Fruit fly (Drosophila melanogaster): ENCODE measurements around the gene Cyt-b5-r.

Gene Cyt-b5-r

DNA sequence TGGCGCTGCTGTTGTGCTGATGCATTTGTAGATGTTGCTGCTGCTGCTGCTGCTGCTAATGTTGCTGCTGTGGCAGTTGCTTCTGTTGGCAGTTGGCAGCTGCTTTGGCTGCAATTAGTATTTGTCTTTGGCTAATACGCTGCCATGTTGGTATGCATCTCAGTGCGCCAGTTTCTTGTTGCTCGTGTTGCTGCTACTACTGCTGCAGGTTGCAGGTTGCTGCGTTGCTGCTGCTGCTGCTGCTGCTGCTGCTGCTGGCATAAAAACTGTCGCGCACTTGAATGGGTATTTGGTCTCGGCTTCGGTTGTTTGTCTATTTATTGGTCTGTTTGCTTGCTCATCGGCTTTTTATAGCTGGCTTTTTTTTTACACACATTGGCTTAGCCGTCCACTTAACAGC is 18.2 kb upstream of the Cyt-b5-r start:
- TF ChIP-seq cnc (optimal IDR thresholded peaks at IDR 0.05) = no peak
- no peak for TF ChIP-seq tj (GFP tag; optimal IDR thresholded peaks at IDR 0.05)
- TF ChIP-seq cic (GFP tag; optimal IDR thresholded peaks at IDR 0.05) = no peak
- TF ChIP-seq toe (GFP tag; optimal IDR thresholded peaks at IDR 0.05) = no peak
- no peak for TF ChIP-seq CG12768 (GFP tag; optimal IDR thresholded peaks at IDR 0.05)

DNA sequence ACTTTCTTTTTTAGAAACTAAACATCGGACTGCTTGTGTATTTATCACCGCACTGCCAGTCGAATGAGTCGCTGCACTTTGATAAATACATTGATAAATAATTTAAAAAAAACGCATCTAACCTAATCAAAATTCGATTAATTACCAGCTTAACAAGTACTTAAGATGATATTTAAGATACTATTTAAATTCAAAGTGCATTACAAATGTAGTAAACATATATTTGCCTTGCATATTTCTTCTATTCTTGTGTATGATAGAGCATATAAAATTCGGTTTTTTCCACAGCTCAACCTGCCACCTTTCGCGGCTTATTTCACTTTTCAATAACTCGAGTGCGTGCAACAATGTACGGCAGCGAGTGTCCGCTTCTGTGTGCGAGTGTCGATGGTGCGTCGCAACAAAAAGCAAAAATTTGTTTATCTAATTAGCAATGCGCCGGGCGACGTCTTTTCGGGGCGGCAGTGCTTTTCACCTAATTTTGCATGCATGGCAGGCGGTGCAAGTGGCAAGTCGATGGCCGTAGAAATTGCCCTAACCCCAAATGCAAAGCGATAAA is 13.9 kb upstream of the Cyt-b5-r start, which contains the start of gene CG13272:
Gene CG13272 (plus strand): TSS at position 509 of the 559 bp plus-strand sequence.
- TF ChIP-seq Crg-1 (GFP tag; optimal IDR thresholded peaks at IDR 0.05) (no peak), tj (GFP tag; optimal IDR thresholded peaks at IDR 0.05) (no peak), Hr96 (GFP tag; optimal IDR thresholded peaks at IDR 0.05) (no peak), cic (GFP tag; optimal IDR thresholded peaks at IDR 0.05) (no peak), ovo (GFP tag; optimal IDR thresholded peaks at IDR 0.05) (no peak), cnc (optimal IDR thresholded peaks at IDR 0.05) (no peak), bab1 (GFP tag; optimal IDR thresholded peaks at IDR 0.05) (no peak), CG7045 (GFP tag; optimal IDR thresholded peaks at IDR 0.05) (no peak), toe (GFP tag; optimal IDR thresholded peaks at IDR 0.05) (no peak), kay (GFP tag; ENCODE audit: borderline replicate concordance) (no peak), Clk (GFP tag; optimal IDR thresholded peaks at IDR 0.05) (no peak), CG1620 (GFP tag; optimal IDR thresholded peaks at IDR 0.05) (no peak), CG11617 (GFP tag; optimal IDR thresholded peaks at IDR 0.05) (no peak), CG12768 (GFP tag; optimal IDR thresholded peaks at IDR 0.05) (no peak)

DNA sequence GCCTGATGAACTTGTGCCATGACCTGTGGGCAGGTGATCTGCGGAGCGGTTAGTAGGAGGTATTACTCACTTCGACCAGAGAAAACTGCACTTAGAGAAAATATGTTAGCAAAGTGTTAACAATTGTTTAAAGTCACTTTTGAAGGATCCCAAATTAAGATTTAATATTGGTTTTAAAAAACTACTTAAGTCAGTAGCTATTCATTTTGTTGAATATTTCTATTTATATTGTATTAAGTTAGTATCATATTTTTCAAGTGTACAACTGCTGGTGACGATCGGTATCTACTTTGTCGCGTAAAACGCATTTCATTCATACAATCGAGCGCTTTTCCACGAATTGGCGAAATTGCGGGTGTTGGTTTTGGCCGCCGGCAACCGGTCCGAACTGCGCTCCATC is 13.1 kb upstream of the Cyt-b5-r start:
- TF ChIP-seq CG5204 (GFP tag; optimal IDR thresholded peaks at IDR 0.05) (no peak), CG7101 (tag; optimal IDR thresholded peaks at IDR 0.05) (no peak), tj (GFP tag; optimal IDR thresholded peaks at IDR 0.05) (no peak), CG14711 (tag; optimal IDR thresholded peaks at IDR 0.05) (no peak), pad (GFP tag; optimal IDR thresholded peaks at IDR 0.05) (no peak), CG7045 (GFP tag; optimal IDR thresholded peaks at IDR 0.05) (no peak), CG11617 (GFP tag; optimal IDR thresholded peaks at IDR 0.05) (no peak), cic (GFP tag; optimal IDR thresholded peaks at IDR 0.05) (no peak), kay (GFP tag; ENCODE audit: borderline replicate concordance) (no peak)

DNA sequence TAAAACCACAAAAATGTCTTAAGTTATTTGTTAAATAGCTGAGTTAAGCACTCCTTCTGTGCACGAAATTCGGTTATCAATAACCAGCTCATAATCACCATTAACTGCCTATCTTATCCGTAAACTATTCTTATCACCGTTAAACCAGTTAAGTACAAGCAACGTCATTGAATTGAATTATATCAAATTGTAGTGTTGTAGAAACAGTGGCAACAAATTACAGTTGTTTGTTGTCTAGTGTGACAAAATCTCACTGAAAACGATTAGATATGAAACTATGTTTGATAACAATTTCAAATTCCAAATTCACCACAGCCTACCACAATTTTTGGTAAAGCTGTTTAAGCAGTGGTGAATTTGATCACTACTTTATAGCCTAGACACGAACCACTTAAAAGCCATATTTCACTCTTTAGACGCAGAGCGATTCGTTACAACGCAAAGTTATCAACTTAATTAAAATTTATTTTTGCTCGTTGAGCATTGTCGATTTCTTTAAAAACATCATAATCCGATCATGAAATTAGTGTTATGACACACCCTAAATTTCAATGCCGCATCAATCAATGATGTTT is 11.1 kb upstream of the Cyt-b5-r start:
- no peak for TF ChIP-seq CG14711 (tag; optimal IDR thresholded peaks at IDR 0.05)
- TF ChIP-seq kay (GFP tag; ENCODE audit: borderline replicate concordance) = peak; percentile 42

DNA sequence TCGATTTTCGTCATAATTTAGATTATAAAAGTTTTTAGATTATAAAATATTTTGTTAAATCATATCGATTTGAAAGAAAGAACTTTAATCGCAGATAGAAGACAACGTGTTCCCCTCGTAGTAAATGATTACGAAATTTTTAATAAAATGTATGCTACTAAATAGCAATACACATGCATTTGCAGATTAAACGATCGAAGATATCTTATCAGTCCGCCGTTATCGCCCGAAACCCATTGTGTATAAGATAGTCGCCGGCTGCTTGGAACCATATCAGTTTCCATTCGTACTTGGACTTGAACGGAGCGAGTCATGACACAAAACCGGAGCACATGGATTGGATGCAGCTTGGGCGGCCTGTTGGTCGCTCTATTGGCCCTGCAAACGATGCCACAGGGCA is 9.0 kb upstream of the Cyt-b5-r start:
- TF ChIP-seq CG7101 (tag; optimal IDR thresholded peaks at IDR 0.05) (no peak), Mnt (GFP tag; optimal IDR thresholded peaks at IDR 0.05) (peak; percentile 9)

DNA sequence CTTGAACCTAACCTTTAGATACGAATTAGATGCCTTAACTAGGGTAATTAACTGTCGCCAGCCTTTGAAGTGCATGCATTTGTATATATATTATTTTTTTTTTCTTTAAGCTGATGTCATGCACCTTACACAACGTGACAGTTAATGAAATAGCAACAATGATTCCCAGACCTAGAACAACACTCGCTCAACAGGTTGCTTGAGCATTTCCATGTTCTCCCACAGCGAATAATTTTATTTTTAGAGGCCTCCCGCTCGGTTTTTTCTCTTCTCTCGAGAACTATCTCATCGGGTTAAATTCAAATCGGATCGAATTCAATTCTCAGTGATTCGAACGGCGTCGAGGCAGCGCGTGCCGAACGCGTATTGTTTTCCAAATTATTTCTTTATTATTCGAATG is 8.2 kb upstream of the Cyt-b5-r start, which contains the start of gene Ugt37D1:
Gene Ugt37D1 (plus strand): TSS at position 321 of the 400 bp plus-strand sequence.
- no peak for TF ChIP-seq CG12768 (GFP tag; optimal IDR thresholded peaks at IDR 0.05)
- no peak for TF ChIP-seq bab1 (GFP tag; optimal IDR thresholded peaks at IDR 0.05)
- peak in 1 of 2 experiments; percentile 42 for TF ChIP-seq cnc (optimal IDR thresholded peaks at IDR 0.05)
- TF ChIP-seq Mnt (GFP tag; optimal IDR thresholded peaks at IDR 0.05) = peak; percentile 7
- no peak for TF ChIP-seq Hr96 (GFP tag; optimal IDR thresholded peaks at IDR 0.05)
- no peak for TF ChIP-seq CG7101 (tag; optimal IDR thresholded peaks at IDR 0.05)
- TF ChIP-seq pad (GFP tag; optimal IDR thresholded peaks at IDR 0.05) = no peak
- no peak for TF ChIP-seq CG5204 (GFP tag; optimal IDR thresholded peaks at IDR 0.05)
- no peak for TF ChIP-seq CG11617 (GFP tag; optimal IDR thresholded peaks at IDR 0.05)
- TF ChIP-seq CG1620 (GFP tag; optimal IDR thresholded peaks at IDR 0.05) = no peak
- peak; percentile 33 for TF ChIP-seq CG33017 (tag; optimal IDR thresholded peaks at IDR 0.05)
- no peak for TF ChIP-seq Clk (GFP tag; optimal IDR thresholded peaks at IDR 0.05)
- no peak for TF ChIP-seq ovo (GFP tag; optimal IDR thresholded peaks at IDR 0.05)
- no peak for TF ChIP-seq Crg-1 (GFP tag; optimal IDR thresholded peaks at IDR 0.05)
- peak; percentile 90 for TF ChIP-seq kay (GFP tag; ENCODE audit: borderline replicate concordance)
- TF ChIP-seq CG7045 (GFP tag; optimal IDR thresholded peaks at IDR 0.05) = peak; percentile 11
- no peak for TF ChIP-seq cic (GFP tag; optimal IDR thresholded peaks at IDR 0.05)
- TF ChIP-seq tj (GFP tag; optimal IDR thresholded peaks at IDR 0.05) = no peak
- TF ChIP-seq CG14711 (tag; optimal IDR thresholded peaks at IDR 0.05) = no peak
- no peak for TF ChIP-seq toe (GFP tag; optimal IDR thresholded peaks at IDR 0.05)

DNA sequence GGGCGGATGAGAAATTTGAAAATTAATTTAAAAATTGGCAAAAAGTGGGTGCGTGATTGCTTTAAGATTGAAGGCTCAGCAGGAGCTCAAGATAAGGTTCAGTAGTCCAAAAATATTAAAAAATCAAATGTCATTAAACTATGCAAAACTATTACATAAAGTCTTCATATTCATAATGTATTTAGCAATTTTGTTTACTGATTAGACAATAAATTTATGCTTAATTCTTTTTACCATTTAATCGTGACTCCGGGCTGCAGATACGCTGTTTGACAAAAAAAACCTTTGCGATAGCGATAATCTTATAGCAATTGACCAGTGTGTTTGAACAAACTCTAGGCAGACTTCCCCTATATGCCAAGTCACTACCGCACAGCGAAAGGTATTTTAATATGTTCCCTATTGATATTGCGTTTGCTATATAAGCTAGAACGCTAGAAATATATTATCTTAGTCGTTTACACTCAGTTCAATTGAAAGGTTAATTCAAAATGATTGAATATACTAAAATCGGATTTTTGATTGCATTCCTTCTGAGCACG is 5.7 kb upstream of the Cyt-b5-r start, which contains the start of gene Ugt37E1:
Gene Ugt37E1 (plus strand): TSS at position 492 of the 542 bp plus-strand sequence.
- TF ChIP-seq kay (GFP tag; ENCODE audit: borderline replicate concordance) (peak; percentile 58), Crg-1 (GFP tag; optimal IDR thresholded peaks at IDR 0.05) (no peak)
